Worm (Caenorhabditis elegans) whole organism, midembryonic: ENCODE results near the gene stip-1.

Experiments used
- T22C8.4 ChIP-seq: fragments of 200-800 bp; sonication (Bioruptor generic); IDR thresholded peaks from 2 replicates; pipeline ENCODE4 v1.3.6; 2022; ENCODE audit warnings: missing genetic modification characterization, missing compliant biosample characterization
- cog-1 ChIP-seq: sonication (generic microtip); optimal IDR thresholded peaks from 2 replicates; lab custom pipeline; 2016; ENCODE audit warnings: missing genetic modification characterization, missing compliant biosample characterization
- flt-1 ChIP-seq: fragments of 200-800 bp; sonication (Bioruptor generic); IDR thresholded peaks from 2 replicates; pipeline ENCODE4 v1.3.6; 2022; ENCODE audit warnings: missing genetic modification characterization, missing compliant biosample characterization
- klf-2 ChIP-seq: fragments of 200-800 bp; sonication (Bioruptor generic); conservative IDR thresholded peaks from 2 replicates; pipeline ENCODE4 v1.3.6; 2022; ENCODE audit warnings: missing genetic modification reagents, missing genetic modification characterization, missing compliant biosample characterization
- med-1 ChIP-seq: sonication (generic microtip); optimal IDR thresholded peaks from 2 replicates; lab custom pipeline; 2017; ENCODE audit warnings: missing genetic modification characterization, mild to moderate bottlenecking, missing compliant biosample characterization, antibody characterized with exemption, missing genetic modification reagents; ENCODE audit not compliant: insufficient read depth
- ref-1 ChIP-seq: fragments of 200-800 bp; sonication (Bioruptor generic); conservative IDR thresholded peaks from 2 replicates; pipeline ENCODE4 v1.3.6; 2022; ENCODE audit warnings: missing genetic modification reagents, missing genetic modification characterization, missing compliant biosample characterization
- tab-1 ChIP-seq: fragments of 200-800 bp; sonication (Bioruptor generic); IDR thresholded peaks from 2 replicates; pipeline ENCODE4 v1.3.6; 2022; ENCODE audit warnings: missing genetic modification characterization, missing compliant biosample characterization
- ztf-23 ChIP-seq: fragments of 200-800 bp; sonication (Bioruptor generic); IDR thresholded peaks from 2 replicates; pipeline ENCODE4 v1.3.6; 2022; ENCODE audit warnings: missing genetic modification reagents, missing genetic modification characterization, missing compliant biosample characterization
- ztf-29 ChIP-seq: fragments of 200-800 bp; sonication (Bioruptor generic); IDR thresholded peaks from 2 replicates; pipeline ENCODE4 v1.3.6; 2022; ENCODE audit warnings: missing genetic modification reagents, missing genetic modification characterization, missing compliant biosample characterization

The stip-1 gene

DNA sequence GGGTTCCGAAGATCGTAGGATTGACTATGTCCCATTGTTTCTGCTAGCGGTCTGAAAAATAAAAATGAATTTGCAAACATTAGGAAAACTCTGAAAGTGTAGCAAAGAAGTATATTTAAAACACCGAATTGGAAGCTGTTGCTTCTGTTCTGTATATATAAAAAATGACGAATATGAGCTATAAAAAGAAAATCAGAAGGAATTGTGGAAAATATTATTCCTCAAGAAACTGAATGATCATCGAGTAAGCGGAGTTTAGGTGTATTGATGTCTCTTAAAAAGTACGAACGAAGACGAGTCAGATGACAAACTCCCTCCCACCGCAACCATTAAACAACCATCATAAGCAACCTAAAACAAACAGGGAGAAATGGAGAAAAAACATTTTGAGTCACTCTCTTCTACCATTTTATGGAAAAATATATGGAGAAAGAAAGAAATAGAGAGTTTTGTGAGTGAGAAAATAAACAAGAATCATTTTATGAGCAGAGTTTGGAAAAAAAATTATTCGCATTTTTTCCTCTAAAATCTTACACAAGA lies 7.7 kb upstream of the stip-1 start, which contains the start of gene C07E3.3:
C07E3.3 (minus strand) TSS at position 51 of the 540 bp plus-strand sequence.
- no peak for TF ChIP-seq ztf-23
- TF ChIP-seq klf-2 (GFP tag; lab: Robert Waterston, UW) = no peak
- TF ChIP-seq ztf-29 (GFP tag; lab: Robert Waterston, UW) = no peak
- TF ChIP-seq ref-1 = no peak
- no peak for TF ChIP-seq med-1
- no peak for TF ChIP-seq cog-1 (tag; lab: Kevin White, UChicago)
- no peak for TF ChIP-seq T22C8.4 (GFP tag; lab: Robert Waterston, UW)
- TF ChIP-seq flt-1 (GFP tag; lab: Robert Waterston, UW) = no peak
- no peak for TF ChIP-seq tab-1 (GFP tag; lab: Robert Waterston, UW)

DNA sequence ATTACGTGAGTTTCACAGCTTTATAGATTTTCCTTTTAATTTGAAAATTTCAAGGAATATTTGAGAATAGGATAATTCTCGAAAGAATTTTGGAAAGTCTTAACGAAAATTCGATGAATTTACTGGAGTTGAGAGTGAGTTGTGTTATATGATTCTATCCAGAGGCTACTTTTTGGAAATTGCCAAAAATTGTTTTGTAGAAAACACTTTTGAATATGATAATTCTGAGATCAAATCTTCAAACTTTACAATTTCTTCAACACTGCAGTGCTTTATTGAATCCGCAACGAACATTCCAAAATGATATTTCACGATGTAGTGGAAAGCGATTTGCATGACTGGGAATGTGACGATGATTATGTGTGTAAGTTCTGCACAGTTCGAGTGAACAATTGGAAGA lies 2.2 kb upstream of the stip-1 start, which contains the start of gene C07E3.8:
C07E3.8 (plus strand) TSS at position 301 of the 400 bp plus-strand sequence.
- TF ChIP-seq ztf-29 (GFP tag; lab: Robert Waterston, UW) = no peak
- TF ChIP-seq tab-1 (GFP tag; lab: Robert Waterston, UW) = no peak
- TF ChIP-seq klf-2 (GFP tag; lab: Robert Waterston, UW) = no peak
- TF ChIP-seq cog-1 (tag; lab: Kevin White, UChicago) = no peak
- TF ChIP-seq ref-1 = no peak
- no peak for TF ChIP-seq T22C8.4 (GFP tag; lab: Robert Waterston, UW)
- no peak for TF ChIP-seq med-1
- TF ChIP-seq flt-1 (GFP tag; lab: Robert Waterston, UW) = no peak
- no peak for TF ChIP-seq ztf-23

DNA sequence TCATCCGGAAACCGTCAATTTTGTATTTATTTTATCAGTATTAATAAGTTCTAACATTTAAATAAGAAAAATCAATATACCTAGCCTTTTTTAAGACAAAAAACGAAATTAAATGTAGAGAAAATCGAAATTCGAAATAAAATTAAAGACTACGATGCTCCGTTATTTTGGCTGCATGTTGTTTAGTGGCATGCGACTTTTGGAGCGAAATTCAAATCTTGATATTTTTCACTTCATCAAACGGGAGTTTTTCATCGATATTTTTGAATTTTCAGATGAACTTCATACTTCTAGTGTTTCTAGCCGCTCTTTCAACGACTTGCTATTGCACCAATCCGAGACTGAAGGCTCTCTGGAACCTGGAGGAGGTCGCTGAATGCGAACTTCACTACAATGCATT lies 675 bp upstream of the stip-1 start, which contains the start of gene C07E3.9:
C07E3.9 (plus strand) TSS at position 270 of the 400 bp plus-strand sequence.
- TF ChIP-seq med-1 (no peak), cog-1 (tag; lab: Kevin White, UChicago) (no peak), ztf-23 (no peak), T22C8.4 (GFP tag; lab: Robert Waterston, UW) (no peak), flt-1 (GFP tag; lab: Robert Waterston, UW) (no peak), tab-1 (GFP tag; lab: Robert Waterston, UW) (no peak), ztf-29 (GFP tag; lab: Robert Waterston, UW) (no peak), ref-1 (no peak), klf-2 (GFP tag; lab: Robert Waterston, UW) (no peak)

DNA sequence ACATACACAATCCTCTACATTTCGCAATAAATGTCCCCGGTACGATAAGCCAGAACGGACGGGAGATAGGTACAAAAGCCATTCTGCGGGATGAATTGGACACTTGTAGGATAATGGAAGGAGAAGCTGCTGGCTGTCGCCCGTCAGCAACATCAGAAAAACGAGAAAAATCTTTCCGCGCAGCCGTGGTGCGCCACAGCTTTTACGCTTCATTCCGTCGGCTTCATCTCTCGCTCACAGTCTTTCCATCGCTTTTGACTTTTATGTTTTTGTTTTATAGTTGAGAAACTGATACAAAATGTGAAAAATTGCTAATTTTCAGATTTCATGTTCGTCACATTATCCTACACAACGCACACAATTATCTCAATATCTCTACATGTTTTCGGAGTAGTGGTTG lies 3.7 kb downstream of the stip-1 start, which contains the start of gene C07E3.10:
C07E3.10 (plus strand) TSS at position 301 of the 400 bp plus-strand sequence.
- TF ChIP-seq tab-1 (GFP tag; lab: Robert Waterston, UW) = no peak
- peak; percentile 10; the same call in 1 of the 2 replicates for TF ChIP-seq flt-1 (GFP tag; lab: Robert Waterston, UW)

DNA sequence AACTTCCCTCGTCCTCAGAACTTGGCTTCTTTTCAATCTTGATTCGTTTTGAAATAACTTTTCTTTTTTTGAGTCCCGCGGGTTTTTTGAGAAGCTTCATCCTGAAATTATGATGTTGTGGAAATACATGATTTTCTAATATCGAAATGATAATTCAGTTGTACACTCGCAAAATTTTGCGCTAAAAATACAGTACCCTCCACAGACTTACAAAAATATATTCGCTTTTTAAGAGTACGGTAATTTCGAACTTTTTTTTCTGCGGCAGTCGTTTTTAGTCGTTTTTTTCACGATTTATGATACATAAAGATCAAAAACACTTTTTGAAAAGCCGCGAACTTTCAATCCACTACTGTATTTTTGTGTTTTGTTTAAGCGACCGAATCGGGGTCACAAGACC lies 4.8 kb downstream of the stip-1 start, which contains the start of gene pro-2:
pro-2 (minus strand) TSS at position 101 of the 400 bp plus-strand sequence.
- no peak for TF ChIP-seq flt-1 (GFP tag; lab: Robert Waterston, UW)
- no peak for TF ChIP-seq T22C8.4 (GFP tag; lab: Robert Waterston, UW)
- no peak for TF ChIP-seq klf-2 (GFP tag; lab: Robert Waterston, UW)
- TF ChIP-seq med-1 = no peak
- TF ChIP-seq ztf-23 = no peak
- TF ChIP-seq ztf-29 (GFP tag; lab: Robert Waterston, UW) = no peak
- TF ChIP-seq tab-1 (GFP tag; lab: Robert Waterston, UW) = no peak
- TF ChIP-seq cog-1 (tag; lab: Kevin White, UChicago) = no peak
- TF ChIP-seq ref-1 = no peak

DNA sequence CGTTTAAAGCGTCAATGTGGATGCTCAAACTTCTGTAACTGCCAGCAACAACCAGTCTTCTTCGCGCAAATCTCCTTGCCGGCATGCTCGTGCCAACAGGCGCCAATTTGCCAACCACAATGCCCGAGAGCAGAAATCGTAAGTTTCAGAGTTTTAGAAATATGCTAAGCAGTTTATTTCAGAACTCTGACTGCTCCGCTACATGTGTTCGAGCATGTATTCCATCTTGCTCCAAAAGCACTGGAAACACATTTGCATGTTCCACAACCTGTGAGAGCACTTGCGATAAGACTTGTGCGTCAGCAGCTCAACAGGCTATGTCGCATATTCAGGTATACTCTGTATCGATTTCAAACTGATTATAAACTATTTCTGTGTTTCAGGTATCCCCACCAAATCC lies 20.1 kb downstream of the stip-1 start:
- TF ChIP-seq ztf-23 (no peak), tab-1 (GFP tag; lab: Robert Waterston, UW) (no peak), flt-1 (GFP tag; lab: Robert Waterston, UW) (no peak), ref-1 (no peak), ztf-29 (GFP tag; lab: Robert Waterston, UW) (no peak)

DNA sequence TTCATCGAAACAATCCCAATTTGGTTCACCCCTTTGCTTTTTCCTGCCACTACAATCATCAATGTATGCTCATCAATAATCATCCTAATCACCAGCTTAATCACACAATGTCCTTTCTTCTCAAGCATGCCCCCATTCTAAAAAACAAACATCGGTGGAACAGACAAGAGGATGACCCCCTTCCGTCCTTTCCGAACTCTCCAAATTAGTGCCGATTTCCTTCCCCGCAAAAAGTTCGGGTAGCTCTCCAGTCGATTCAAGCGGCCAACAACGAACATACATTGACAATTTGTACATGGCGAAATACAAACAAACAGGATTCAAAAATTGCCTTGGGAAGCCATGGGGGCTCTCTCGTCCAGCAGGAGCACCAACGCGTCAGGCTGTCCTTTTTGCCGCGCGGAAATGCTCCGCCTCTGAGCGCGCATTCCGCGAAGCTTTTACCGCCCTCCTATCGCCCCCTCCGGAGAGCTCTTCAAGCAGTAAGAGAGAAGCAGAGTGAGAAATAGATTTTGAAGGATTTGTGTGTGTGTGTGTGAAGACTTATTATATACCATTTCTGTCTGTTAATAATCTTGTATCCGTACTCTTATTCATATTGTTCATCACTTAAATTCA lies 24.1 kb downstream of the stip-1 start, which contains the start of gene appg-1:
appg-1 (plus strand) TSS at position 427 of the 618 bp plus-strand sequence.
- TF ChIP-seq klf-2 (GFP tag; lab: Robert Waterston, UW) = no peak
- no peak for TF ChIP-seq med-1
- no peak for TF ChIP-seq cog-1 (tag; lab: Kevin White, UChicago)
- no peak for TF ChIP-seq ref-1
- no peak for TF ChIP-seq flt-1 (GFP tag; lab: Robert Waterston, UW)
- no peak for TF ChIP-seq T22C8.4 (GFP tag; lab: Robert Waterston, UW)
- no peak for TF ChIP-seq ztf-29 (GFP tag; lab: Robert Waterston, UW)
- no peak for TF ChIP-seq tab-1 (GFP tag; lab: Robert Waterston, UW)
- TF ChIP-seq ztf-23 = no peak

DNA sequence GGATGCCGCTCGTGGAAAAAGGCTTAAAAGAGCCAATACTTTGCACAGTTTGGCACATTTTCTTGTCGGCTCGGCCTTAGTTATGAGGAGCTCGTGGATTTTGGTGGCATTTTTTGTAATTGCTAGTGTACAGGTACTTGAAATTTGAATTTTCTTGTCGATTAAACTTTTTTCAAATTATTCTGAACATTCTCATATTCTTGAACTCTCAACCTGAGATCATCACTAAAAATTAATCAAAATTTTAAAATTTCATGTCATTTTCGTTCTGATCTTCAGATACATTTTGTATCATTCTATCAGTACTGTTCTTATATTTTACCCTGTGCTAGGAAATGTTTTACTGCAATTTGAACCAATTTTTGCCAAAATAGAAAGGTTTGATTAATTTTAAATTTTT lies 28.4 kb downstream of the stip-1 start, which contains the start of gene idpp-4:
idpp-4 (plus strand) TSS at position 51 of the 400 bp plus-strand sequence.
- TF ChIP-seq T22C8.4 (GFP tag; lab: Robert Waterston, UW) = no peak
- no peak for TF ChIP-seq cog-1 (tag; lab: Kevin White, UChicago)
- no peak for TF ChIP-seq klf-2 (GFP tag; lab: Robert Waterston, UW)
- no peak for TF ChIP-seq ref-1
- TF ChIP-seq tab-1 (GFP tag; lab: Robert Waterston, UW) = no peak
- TF ChIP-seq ztf-23 = no peak
- no peak for TF ChIP-seq med-1
- no peak for TF ChIP-seq flt-1 (GFP tag; lab: Robert Waterston, UW)
- TF ChIP-seq ztf-29 (GFP tag; lab: Robert Waterston, UW) = no peak

DNA sequence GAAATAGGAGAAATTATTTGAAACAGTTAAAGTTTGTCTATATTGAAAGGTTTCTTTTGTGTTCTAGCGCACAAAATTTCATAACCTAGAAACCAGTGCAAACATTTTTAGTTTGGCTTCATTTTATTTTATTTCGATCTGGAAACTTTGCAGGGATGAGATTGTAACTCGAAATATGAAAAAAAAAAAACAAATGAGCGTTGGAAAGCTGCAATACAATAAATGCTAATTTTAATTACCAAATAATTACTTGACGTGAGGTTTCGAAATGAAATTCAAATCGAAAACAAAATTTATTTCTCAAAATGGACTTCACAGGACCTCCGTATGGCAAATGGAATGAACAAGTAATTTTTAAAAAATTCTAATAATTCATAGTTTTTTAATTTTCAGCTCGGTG lies 32.8 kb downstream of the stip-1 start, which contains the start of gene M02G9.4:
M02G9.4 (plus strand) TSS at position 301 of the 400 bp plus-strand sequence.
- TF ChIP-seq ref-1 = no peak
- TF ChIP-seq med-1 = no peak
- TF ChIP-seq tab-1 (GFP tag; lab: Robert Waterston, UW) = no peak
- TF ChIP-seq ztf-29 (GFP tag; lab: Robert Waterston, UW) = no peak
- no peak for TF ChIP-seq cog-1 (tag; lab: Kevin White, UChicago)
- TF ChIP-seq T22C8.4 (GFP tag; lab: Robert Waterston, UW) = no peak
- no peak for TF ChIP-seq klf-2 (GFP tag; lab: Robert Waterston, UW)
- no peak for TF ChIP-seq ztf-23
- no peak for TF ChIP-seq flt-1 (GFP tag; lab: Robert Waterston, UW)
